Worm (Caenorhabditis elegans): ENCODE measurements around the gene srj-21.

- TF ChIP-seq M03D4.4 (tag; optimal IDR thresholded peaks at IDR 0.05) (no peak), lin-13 (tag; optimal IDR thresholded peaks at IDR 0.05) (no peak), ztf-11 (tag; optimal IDR thresholded peaks at IDR 0.05) (no peak), lsy-2 (tag; optimal IDR thresholded peaks at IDR 0.05) (no peak), zip-8 (tag; optimal IDR thresholded peaks at IDR 0.05) (no peak), mls-2 (tag; optimal IDR thresholded peaks at IDR 0.05) (no peak), mep-1 (tag; optimal IDR thresholded peaks at IDR 0.05) (no peak), unc-39 (tag; optimal IDR thresholded peaks at IDR 0.05) (no peak)
Measured at ce11 chrV:10745034-10745433, at the start of gene srj-21.
